Fruit fly (Drosophila melanogaster) whole organism, embryonic: ENCODE measurements around the gene kin17.

Experiments used
- Ada2b ChIP-seq: fragments of 200-800 bp; sonication (Bioruptor generic); IDR thresholded peaks from 2 replicates; pipeline ENCODE4 v1.3.6; 2022; ENCODE audit warnings: missing biosample characterization, missing genetic modification characterization
- Awh ChIP-seq: fragments of 200-800 bp; sonication (Bioruptor generic); IDR thresholded peaks from 2 replicates; pipeline ENCODE4, ENCODE4 v1.3.6; 2022; ENCODE audit warnings: missing biosample characterization, missing genetic modification characterization
- CG10147 ChIP-seq: fragments of 200-800 bp; sonication (Bioruptor generic); optimal IDR thresholded peaks from 2 replicates; lab custom pipeline; 2019; ENCODE audit warnings: missing biosample characterization, mild to moderate bottlenecking, missing genetic modification characterization, moderate library complexity
- CG10321 ChIP-seq: fragments of 200-800 bp; sonication (Bioruptor generic); IDR thresholded peaks from 2 replicates; pipeline ENCODE4 v1.3.6; 2022; ENCODE audit warnings: missing biosample characterization, missing genetic modification characterization
- CG12071 ChIP-seq: fragments of 200-800 bp; sonication (Bioruptor generic); optimal IDR thresholded peaks from 3 replicates; lab custom pipeline; 2018; ENCODE audit warnings: missing biosample characterization, mild to moderate bottlenecking, missing genetic modification characterization
- CG12236 ChIP-seq: fragments of 200-800 bp; sonication (Bioruptor generic); optimal IDR thresholded peaks from 2 replicates; lab custom pipeline; 2016; ENCODE audit warnings: missing biosample characterization, missing genetic modification characterization
- CG14667 ChIP-seq: fragments of 200-800 bp; sonication (Bioruptor generic); IDR thresholded peaks from 2 replicates; pipeline ENCODE4 v1.3.6; 2022; ENCODE audit warnings: missing biosample characterization, missing genetic modification characterization
- CG14710 ChIP-seq: fragments of 200-800 bp; sonication (Bioruptor generic); optimal IDR thresholded peaks from 3 replicates; lab custom pipeline; 2019; ENCODE audit warnings: missing biosample characterization, mild to moderate bottlenecking, missing genetic modification characterization, moderate library complexity
- CG15479 ChIP-seq: fragments of 200-800 bp; sonication (Bioruptor generic); optimal IDR thresholded peaks from 3 replicates; lab custom pipeline; 2019; ENCODE audit warnings: missing biosample characterization, mild to moderate bottlenecking, missing genetic modification characterization, moderate library complexity
- CG16815 ChIP-seq: fragments of 200-800 bp; sonication (Bioruptor generic); optimal IDR thresholded peaks from 3 replicates; lab custom pipeline; 2017; ENCODE audit warnings: missing biosample characterization, mild to moderate bottlenecking, missing genetic modification characterization
- CG2116 ChIP-seq: fragments of 200-800 bp; sonication (Bioruptor generic); optimal IDR thresholded peaks from 3 replicates; lab custom pipeline; 2018; ENCODE audit warnings: missing biosample characterization, mild to moderate bottlenecking, missing genetic modification characterization
- CG2199 ChIP-seq: fragments of 200-800 bp; sonication (Bioruptor generic); IDR thresholded peaks from 3 replicates; pipeline ENCODE4 v1.3.6; 2022; ENCODE audit warnings: missing biosample characterization, missing genetic modification characterization
- CG3995 ChIP-seq: fragments of 200-800 bp; sonication (Bioruptor generic); optimal IDR thresholded peaks from 3 replicates; lab custom pipeline; 2016; ENCODE audit warnings: missing biosample characterization, missing genetic modification characterization
- CG42726 ChIP-seq: fragments of 200-800 bp; sonication (Bioruptor generic); IDR thresholded peaks from 2 replicates; pipeline ENCODE4 v1.3.6; 2022; ENCODE audit warnings: missing biosample characterization, missing genetic modification characterization; ENCODE audit not compliant: partially characterized antibody
- CG4424 ChIP-seq: fragments of 200-800 bp; sonication (Bioruptor generic); optimal IDR thresholded peaks from 3 replicates; lab custom pipeline; 2016; ENCODE audit warnings: missing biosample characterization, missing genetic modification characterization
- CG6689 ChIP-seq: fragments of 200-800 bp; sonication (Bioruptor generic); IDR thresholded peaks from 2 replicates; pipeline ENCODE4 v1.3.6; 2022; ENCODE audit warnings: missing biosample characterization, missing genetic modification characterization
- CG8281 ChIP-seq: fragments of 200-800 bp; sonication (Bioruptor generic); optimal IDR thresholded peaks from 2 replicates; lab custom pipeline; 2018; ENCODE audit warnings: missing biosample characterization, mild to moderate bottlenecking, missing genetic modification characterization, moderate library complexity
- CG9797 ChIP-seq: fragments of 200-800 bp; sonication (Bioruptor generic); optimal IDR thresholded peaks from 3 replicates; lab custom pipeline; 2018; ENCODE audit warnings: missing biosample characterization, mild to moderate bottlenecking, missing genetic modification characterization
- CG9817 ChIP-seq: fragments of 200-800 bp; sonication (Bioruptor generic); optimal IDR thresholded peaks from 2 replicates; lab custom pipeline; 2018; ENCODE audit warnings: missing biosample characterization, mild to moderate bottlenecking, missing genetic modification characterization, moderate library complexity
- CkIIα-i1 ChIP-seq: fragments of 200-800 bp; sonication (Bioruptor generic); IDR thresholded peaks from 2 replicates; pipeline ENCODE4 v1.3.6; 2022; ENCODE audit warnings: missing biosample characterization, missing genetic modification characterization
- D ChIP-seq, 2 experiments: fragments of 200-800 bp in 1 of 2; fragments of >200 bp in 1 of 2; sonication (Bioruptor generic) in 1 of 2; optimal IDR thresholded peaks; 2 replicates in 1 of 2; 3 replicates in 1 of 2; lab custom pipeline; 2017; ENCODE audit warnings: mild to moderate bottlenecking in 1 of 2, missing biosample characterization in 1 of 2, missing genetic modification characterization in 1 of 2, missing genetic modification reagents in 1 of 2
- Dp ChIP-seq: fragments of 200-800 bp; sonication (Bioruptor generic); optimal IDR thresholded peaks from 2 replicates; lab custom pipeline; 2018; ENCODE audit warnings: missing biosample characterization, mild to moderate bottlenecking, missing genetic modification characterization, moderate library complexity
- Fer1 ChIP-seq: fragments of 200-800 bp; sonication (Bioruptor generic); optimal IDR thresholded peaks from 2 replicates; lab custom pipeline; 2017; ENCODE audit warnings: missing biosample characterization, mild to moderate bottlenecking, missing genetic modification characterization
- HLH3B ChIP-seq: fragments of 200-800 bp; sonication (Bioruptor generic); IDR thresholded peaks from 2 replicates; pipeline ENCODE4 v1.3.6; 2022; ENCODE audit warnings: missing biosample characterization, missing genetic modification characterization
- HLHmδ ChIP-seq: fragments of 200-800 bp; sonication (Bioruptor generic); optimal IDR thresholded peaks from 2 replicates; lab custom pipeline; 2018; ENCODE audit warnings: missing biosample characterization, mild to moderate bottlenecking, missing genetic modification characterization, moderate library complexity
- Med ChIP-seq: fragments of 200-800 bp; sonication (Bioruptor generic); peaks from one replicate; lab custom pipeline; 2016; ENCODE audit warnings: missing biosample characterization, missing genetic modification characterization, mild to moderate bottlenecking, inconsistent platforms, moderate library complexity
- Mrtf ChIP-seq: fragments of 200-800 bp; sonication (Bioruptor generic); IDR thresholded peaks from 3 replicates; pipeline ENCODE4 v1.3.6; 2022; ENCODE audit warnings: missing biosample characterization, missing genetic modification characterization
- Rx ChIP-seq: fragments of 200-800 bp; sonication (Bioruptor generic); IDR thresholded peaks from 2 replicates; pipeline ENCODE4 v1.3.6; 2022; ENCODE audit warnings: missing biosample characterization, missing genetic modification characterization
- Trl ChIP-seq, 3 experiments: fragments of >200 bp in 2 of 3; fragments of 200-800 bp in 1 of 3; sonication (Bioruptor generic) in 1 of 3; optimal IDR thresholded peaks; 2 replicates in 1 of 3; 3 replicates in 2 of 3; lab custom pipeline; 2016 to 2017; ENCODE audit warnings: missing biosample characterization in 1 of 3, missing genetic modification characterization in 1 of 3
- ato ChIP-seq: fragments of 200-800 bp; sonication (Bioruptor generic); IDR thresholded peaks from 2 replicates; pipeline ENCODE4 v1.3.6; 2022; ENCODE audit warnings: missing biosample characterization, missing genetic modification characterization; ENCODE audit not compliant: partially characterized antibody
- bowl ChIP-seq: fragments of 200-800 bp; sonication (Bioruptor generic); IDR thresholded peaks from 2 replicates; pipeline ENCODE4 v1.3.6; 2022; ENCODE audit warnings: missing biosample characterization, missing genetic modification characterization
- btn ChIP-seq: fragments of 200-800 bp; sonication (Bioruptor generic); optimal IDR thresholded peaks from 2 replicates; lab custom pipeline; 2016; ENCODE audit warnings: missing biosample characterization, missing genetic modification characterization
- dm ChIP-seq: fragments of 200-800 bp; sonication (Bioruptor generic); optimal IDR thresholded peaks from 3 replicates; lab custom pipeline; 2016; ENCODE audit warnings: missing biosample characterization, missing genetic modification characterization
- fd102C ChIP-seq: fragments of 200-800 bp; sonication (Bioruptor generic); optimal IDR thresholded peaks from 2 replicates; lab custom pipeline; 2018; ENCODE audit warnings: missing biosample characterization, mild to moderate bottlenecking, missing genetic modification characterization, moderate library complexity
- ftz-f1 ChIP-seq: fragments of 200-800 bp; sonication (Bioruptor generic); optimal IDR thresholded peaks from 2 replicates; lab custom pipeline; 2016; ENCODE audit warnings: missing biosample characterization, missing genetic modification characterization
- gsb ChIP-seq: fragments of 200-800 bp; sonication (Bioruptor generic); IDR thresholded peaks from 2 replicates; pipeline ENCODE4 v1.3.6; 2022; ENCODE audit warnings: missing biosample characterization, missing genetic modification characterization
- jumu ChIP-seq: fragments of 200-800 bp; sonication (Bioruptor generic); optimal IDR thresholded peaks from 3 replicates; lab custom pipeline; 2016; ENCODE audit warnings: missing biosample characterization, missing genetic modification characterization
- ken ChIP-seq: fragments of 200-800 bp; sonication (Bioruptor generic); IDR thresholded peaks from 3 replicates; pipeline ENCODE4 v1.3.6; 2022; ENCODE audit warnings: missing biosample characterization, missing genetic modification characterization
- lbe ChIP-seq: fragments of 200-800 bp; sonication (Bioruptor generic); optimal IDR thresholded peaks from 2 replicates; lab custom pipeline; 2016; ENCODE audit warnings: missing biosample characterization, mild to moderate bottlenecking, missing genetic modification characterization
- nerfin-1 ChIP-seq: fragments of 200-800 bp; sonication (Bioruptor generic); optimal IDR thresholded peaks from 3 replicates; lab custom pipeline; 2019; ENCODE audit warnings: missing biosample characterization, mild to moderate bottlenecking, missing genetic modification characterization, moderate library complexity
- nom ChIP-seq: fragments of 200-800 bp; sonication (Bioruptor generic); optimal IDR thresholded peaks from 2 replicates; lab custom pipeline; 2017; ENCODE audit warnings: missing biosample characterization, missing genetic modification characterization, mild to moderate bottlenecking, moderate library complexity, missing genetic modification reagents
- pros ChIP-seq: fragments of 200-800 bp; sonication (Bioruptor generic); optimal IDR thresholded peaks from 3 replicates; lab custom pipeline; 2019; ENCODE audit warnings: missing biosample characterization, mild to moderate bottlenecking, missing genetic modification characterization, moderate library complexity
- sens ChIP-seq: fragments of 200-800 bp; sonication (Bioruptor generic); peaks from one replicate; lab custom pipeline; 2016; ENCODE audit warnings: missing biosample characterization, missing genetic modification characterization
- stc ChIP-seq: fragments of 200-800 bp; sonication (Bioruptor generic); IDR thresholded peaks from 2 replicates; pipeline ENCODE4 v1.3.6; 2022; ENCODE audit warnings: missing biosample characterization, missing genetic modification characterization
- tin ChIP-seq: fragments of 200-800 bp; sonication (Bioruptor generic); optimal IDR thresholded peaks from 3 replicates; lab custom pipeline; 2016; ENCODE audit warnings: missing biosample characterization, missing genetic modification characterization
- toy ChIP-seq: fragments of 200-800 bp; sonication (Bioruptor generic); IDR thresholded peaks from 2 replicates; pipeline ENCODE4 v1.3.6; 2022; ENCODE audit warnings: missing biosample characterization, missing genetic modification characterization
- twi ChIP-seq: fragments of 200-800 bp; optimal IDR thresholded peaks from 2 replicates; lab custom pipeline; 2019; ENCODE audit warnings: missing biosample characterization, mild to moderate bottlenecking, missing genetic modification characterization, moderate library complexity
- unpg ChIP-seq: fragments of 200-800 bp; sonication (Bioruptor generic); optimal IDR thresholded peaks from 3 replicates; lab custom pipeline; 2018; ENCODE audit warnings: missing biosample characterization, mild to moderate bottlenecking, missing genetic modification characterization, moderate library complexity
- vvl ChIP-seq: fragments of 200-800 bp; sonication (Bioruptor generic); IDR thresholded peaks from 2 replicates; pipeline ENCODE4 v1.3.6; 2022; ENCODE audit warnings: missing biosample characterization, missing genetic modification characterization

The kin17 gene

dm6 chr3L:20404515-20404914 lies 47.9 kb downstream of the kin17 start (continued):
- TF ChIP-seq CG14667 (GFP tag; lab: Robert Waterston, UW) = no peak
- TF ChIP-seq ken (GFP tag; lab: Robert Waterston, UW) = 0 out of 3 replicates have a peak, but pooled peaks have one; percentile 22
- TF ChIP-seq CG15479 (GFP tag; lab: Kevin White, UChicago) = peak; percentile 21
- no peak for TF ChIP-seq jumu (GFP tag; lab: Kevin White, UChicago)
- TF ChIP-seq tin (GFP tag; lab: Kevin White, UChicago) = no peak
- TF ChIP-seq CG2116 (GFP tag; lab: Kevin White, UChicago) = no peak
- no peak for TF ChIP-seq Ada2b (GFP tag; lab: Robert Waterston, UW)
- no peak for TF ChIP-seq ato (GFP tag; lab: Robert Waterston, UW)
- TF ChIP-seq HLHmδ (GFP tag; lab: Kevin White, UChicago) = peak; percentile 5
- TF ChIP-seq CG8281 (tag; lab: Kevin White, UChicago) = no peak
- no peak for TF ChIP-seq Awh (GFP tag; lab: Robert Waterston, UW)
- TF ChIP-seq Med (GFP tag; lab: Kevin White, UChicago) = peak; percentile 20
- TF ChIP-seq Fer1 (GFP tag; lab: Kevin White, UChicago) = no peak

DNA sequence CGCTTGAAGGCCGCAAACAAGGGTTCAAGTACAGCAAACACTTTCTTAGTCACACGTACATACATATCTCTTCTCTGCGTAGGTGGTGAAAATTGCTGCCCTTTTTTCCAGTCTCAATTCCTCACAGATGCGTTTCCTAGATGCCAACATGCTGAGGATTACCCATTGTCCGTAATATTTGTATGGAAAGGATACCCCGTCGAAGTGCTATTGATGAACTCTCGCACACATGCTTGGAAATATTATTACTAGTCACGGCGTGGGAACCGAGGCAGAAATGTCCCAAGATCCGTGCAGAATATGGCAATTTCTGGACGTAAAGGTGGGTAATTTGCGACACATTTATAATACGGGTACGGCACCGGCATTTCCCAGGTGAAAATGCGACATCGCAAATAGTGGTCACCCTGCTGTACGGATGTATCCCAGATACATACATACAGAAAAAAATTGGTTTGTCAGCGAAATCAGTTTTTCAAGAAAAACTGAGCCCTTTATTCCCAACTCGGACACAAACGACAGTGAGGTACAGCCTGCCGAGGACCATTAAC lies 48.8 kb downstream of the kin17 start:
- TF ChIP-seq sens (GFP tag; lab: Kevin White, UChicago) = peak; percentile 78
- TF ChIP-seq CG4424 (GFP tag; lab: Kevin White, UChicago) = no peak
- TF ChIP-seq lbe = no peak
- TF ChIP-seq CG3995 (GFP tag; lab: Kevin White, UChicago) = no peak
- TF ChIP-seq Dp (GFP tag; lab: Kevin White, UChicago) = no peak
- TF ChIP-seq CG6689 (GFP tag; lab: Robert Waterston, UW) = no peak
- no peak for TF ChIP-seq vvl
- no peak for TF ChIP-seq dm (GFP tag; lab: Kevin White, UChicago)
- no peak for TF ChIP-seq Rx (GFP tag; lab: Robert Waterston, UW)
- TF ChIP-seq toy (GFP tag; lab: Robert Waterston, UW) = no peak
- no peak for TF ChIP-seq Ada2b (GFP tag; lab: Robert Waterston, UW)
- peak; percentile 22; the same call in 1 of the 2 replicates for TF ChIP-seq CG42726
- TF ChIP-seq D (optimal IDR thresholded peaks at IDR 0.05; lab: Kevin White, UChicago) = peak; percentile 82
- no peak for TF ChIP-seq D (GFP tag; optimal IDR thresholded peaks at IDR 0.05; lab: Kevin White, UChicago)
- peak; percentile 92 for TF ChIP-seq twi (tag; lab: Kevin White, UChicago)
- TF ChIP-seq ftz-f1 (GFP tag; lab: Kevin White, UChicago) = no peak
- TF ChIP-seq Trl (optimal IDR thresholded peaks at IDR 0.05; lab: Kevin White, UChicago) = no peak
- no peak for TF ChIP-seq Trl (GFP tag; optimal IDR thresholded peaks at IDR 0.05; lab: Kevin White, UChicago)
- TF ChIP-seq CkIIα-i1 (GFP tag; lab: Robert Waterston, UW) = no peak
- TF ChIP-seq btn (GFP tag; lab: Kevin White, UChicago) = no peak
- no peak for TF ChIP-seq CG16815 (GFP tag; lab: Kevin White, UChicago)
- no peak for TF ChIP-seq CG14710 (tag; lab: Kevin White, UChicago)
- TF ChIP-seq nerfin-1 (tag; lab: Kevin White, UChicago) = peak; percentile 8
- peak; percentile 19; the same call in 1 of the 3 replicates for TF ChIP-seq CG2199 (GFP tag; lab: Robert Waterston, UW)
- TF ChIP-seq Mrtf (GFP tag; lab: Robert Waterston, UW) = no peak
- TF ChIP-seq bowl (GFP tag; lab: Robert Waterston, UW) = no peak
- no peak for TF ChIP-seq CG9817 (tag; lab: Kevin White, UChicago)
- no peak for TF ChIP-seq CG12236 (GFP tag; lab: Kevin White, UChicago)
- peak; percentile 44 for TF ChIP-seq pros
- no peak for TF ChIP-seq CG10147
- TF ChIP-seq CG10321 = no peak
- no peak for TF ChIP-seq CG9797
- no peak for TF ChIP-seq CG12071
- TF ChIP-seq HLH3B (GFP tag; lab: Robert Waterston, UW) = no peak
- no peak for TF ChIP-seq unpg (GFP tag; lab: Kevin White, UChicago)
- TF ChIP-seq fd102C (GFP tag; lab: Kevin White, UChicago) = no peak
- no peak for TF ChIP-seq stc (GFP tag; lab: Robert Waterston, UW)
- no peak for TF ChIP-seq gsb (GFP tag; lab: Robert Waterston, UW)
- no peak for TF ChIP-seq nom
